Worm (Caenorhabditis elegans): Measurements from ENCODE around the gene Y37D8A.3.
A peak's percentile ranks its signal among the peaks of the same experiment; 100 is the strongest.

The Y37D8A.3 gene

DNA sequence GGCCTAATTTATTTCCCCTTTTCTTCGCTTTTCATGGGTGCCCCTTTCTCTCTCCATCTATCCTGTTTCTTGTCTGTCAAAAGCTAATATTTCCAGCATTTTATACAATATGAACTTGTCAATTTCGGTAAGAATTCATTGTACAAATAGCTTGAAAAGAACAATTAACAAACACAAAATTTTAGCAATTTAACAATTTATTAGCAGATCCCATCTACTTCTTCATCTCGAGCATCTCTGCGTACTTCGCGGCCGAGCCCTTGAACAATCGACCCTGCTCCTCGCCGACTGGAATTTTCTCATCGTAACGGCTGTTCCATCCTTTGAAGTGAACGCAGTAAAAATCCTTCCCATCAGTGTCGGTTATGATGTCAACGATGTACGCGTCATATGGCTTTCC is 46.5 kb downstream of the Y37D8A.3 start (continued):
- no peak for TF ChIP-seq ama-1 (optimal IDR thresholded peaks at IDR 0.05)
- peak; percentile 64 to 70 for TF ChIP-seq ama-1 (GFP tag; optimal IDR thresholded peaks at IDR 0.05)
- TF ChIP-seq nhr-179 (tag; optimal IDR thresholded peaks at IDR 0.05) = no peak
- TF ChIP-seq efl-1 (GFP tag; optimal IDR thresholded peaks at IDR 0.05) = no peak
- TF ChIP-seq Y67H2A.10 (GFP tag; conservative IDR thresholded peaks at IDR 0.05) = no peak
- no peak for TF ChIP-seq madf-10 (tag; optimal IDR thresholded peaks at IDR 0.05)
- TF ChIP-seq cebp-1 (GFP tag; IDR thresholded peaks at IDR 0.05) = no peak
- peak; percentile 19 for TF ChIP-seq cebp-1 (tag; optimal IDR thresholded peaks at IDR 0.05)
- TF ChIP-seq snpc-4 (GFP tag; optimal IDR thresholded peaks at IDR 0.05) = no peak
- no peak for TF ChIP-seq snpc-4 (tag; optimal IDR thresholded peaks at IDR 0.05)
- no peak for TF ChIP-seq F23B12.7 (tag; optimal IDR thresholded peaks at IDR 0.05; ENCODE audit: insufficient read depth)
- TF ChIP-seq hsf-1 (GFP tag; IDR thresholded peaks at IDR 0.05) = peak; percentile 55; the same call in 1 of the 2 replicates
- TF ChIP-seq rpc-1 (optimal IDR thresholded peaks at IDR 0.05) = no peak
- no peak for TF ChIP-seq rpc-1 (tag; optimal IDR thresholded peaks at IDR 0.05)
- TF ChIP-seq Y95B8A.8 (GFP tag; IDR thresholded peaks at IDR 0.05) = no peak
- no peak for TF ChIP-seq nhr-80 (tag; optimal IDR thresholded peaks at IDR 0.05)
- no peak for TF ChIP-seq mxl-1 (tag; optimal IDR thresholded peaks at IDR 0.05)
- no peak for TF ChIP-seq B0035.1 (tag; optimal IDR thresholded peaks at IDR 0.05)
- 0 out of 2 replicates have a peak, but pooled peaks have one; percentile 42 for TF ChIP-seq Y79H2A.3 (GFP tag; conservative IDR thresholded peaks at IDR 0.05)
- no peak for TF ChIP-seq mes-4 (tag; optimal IDR thresholded peaks at IDR 0.05)
- no peak for TF ChIP-seq nhr-90 (tag; optimal IDR thresholded peaks at IDR 0.05)
- TF ChIP-seq somi-1 (GFP tag; optimal IDR thresholded peaks at IDR 0.05) = no peak
- TF ChIP-seq attf-5 (GFP tag; optimal IDR thresholded peaks at IDR 0.05) = no peak
- peak; percentile 58; the same call in 1 of the 2 replicates for TF ChIP-seq Y53G8AR.9 (GFP tag; conservative IDR thresholded peaks at IDR 0.05)
- no peak for TF ChIP-seq rec-8 (tag; optimal IDR thresholded peaks at IDR 0.05)
- TF ChIP-seq lsl-1 (GFP tag; optimal IDR thresholded peaks at IDR 0.05) = no peak
- no peak for TF ChIP-seq atf-7 (tag; optimal IDR thresholded peaks at IDR 0.05)
- peak; percentile 19; the same call in 1 of the 2 replicates for TF ChIP-seq hmg-1.2 (GFP tag; IDR thresholded peaks at IDR 0.05)
- no peak for TF ChIP-seq ztf-18 (tag; optimal IDR thresholded peaks at IDR 0.05)
- TF ChIP-seq B0261.1 (tag; optimal IDR thresholded peaks at IDR 0.05) = no peak
- TF ChIP-seq F22D6.2 (tag; optimal IDR thresholded peaks at IDR 0.05) = no peak
- TF ChIP-seq chd-7 (tag; optimal IDR thresholded peaks at IDR 0.05) = no peak
- peak; percentile 59; the same call in 1 of the 2 replicates for TF ChIP-seq B0336.3 (GFP tag; IDR thresholded peaks at IDR 0.05)
- TF ChIP-seq dpff-1 (tag; optimal IDR thresholded peaks at IDR 0.05) = no peak
- no peak for TF ChIP-seq madf-3 (GFP tag; IDR thresholded peaks at IDR 0.05)
- no peak for TF ChIP-seq sptf-2 (GFP tag; optimal IDR thresholded peaks at IDR 0.05)
- TF ChIP-seq hrde-1 (tag; optimal IDR thresholded peaks at IDR 0.05; ENCODE audit: borderline replicate concordance) = peak; percentile 47
- TF ChIP-seq nhr-27 (tag; optimal IDR thresholded peaks at IDR 0.05) = no peak
- no peak for TF ChIP-seq F39B2.1 (GFP tag; IDR thresholded peaks at IDR 0.05)
- TF ChIP-seq athp-1 (tag; optimal IDR thresholded peaks at IDR 0.05) = peak; percentile 31
- no peak for TF ChIP-seq ztf-26 (tag; optimal IDR thresholded peaks at IDR 0.05)
- TF ChIP-seq ekl-4 (GFP tag; IDR thresholded peaks at IDR 0.05) = 0 out of 2 replicates have a peak, but pooled peaks have one; percentile 49
- TF ChIP-seq pbrm-1 (GFP tag; IDR thresholded peaks at IDR 0.05) = peak; percentile 33; the same call in 1 of the 2 replicates
- no peak for TF ChIP-seq snpc-3.4 (tag; optimal IDR thresholded peaks at IDR 0.05)
- TF ChIP-seq lin-35 (GFP tag; optimal IDR thresholded peaks at IDR 0.05) = no peak
- 0 out of 2 replicates have a peak, but pooled peaks have one; percentile 10 for TF ChIP-seq F33H1.4 (GFP tag; IDR thresholded peaks at IDR 0.05)
- TF ChIP-seq him-1 (tag; optimal IDR thresholded peaks at IDR 0.05) = no peak
- 0 out of 2 replicates have a peak, but pooled peaks have one; percentile 29 for TF ChIP-seq ceh-100 (GFP tag; IDR thresholded peaks at IDR 0.05)
- 0 out of 2 replicates have a peak, but pooled peaks have one; percentile 12 for TF ChIP-seq D2030.7 (GFP tag; IDR thresholded peaks at IDR 0.05)
- no peak for TF ChIP-seq tlf-1 (GFP tag; optimal IDR thresholded peaks at IDR 0.05)

Measured in whole organism, young adult.